Worm (Caenorhabditis elegans) whole organism, L4 larva: ENCODE results near the gene M04D8.5.

Experiments
- Y48G9A.11 ChIP-seq: fragments of 200-800 bp; sonication (Bioruptor generic); IDR thresholded peaks from 2 replicates; pipeline ENCODE4 v1.3.6; 2022; ENCODE audit warnings: missing genetic modification reagents, missing genetic modification characterization, missing compliant biosample characterization
- aly-2 ChIP-seq: sonication (generic microtip); optimal IDR thresholded peaks from 2 replicates; lab custom pipeline; 2018; ENCODE audit warnings: missing biosample characterization, missing genetic modification characterization
- ceh-82 ChIP-seq: sonication (generic microtip); optimal IDR thresholded peaks from 2 replicates; lab custom pipeline; 2017; ENCODE audit warnings: missing biosample characterization, missing genetic modification characterization
- dmd-9 ChIP-seq: fragments of 200-800 bp; sonication (Bioruptor generic); IDR thresholded peaks from 2 replicates; pipeline ENCODE4 v1.3.6; 2022; ENCODE audit warnings: missing genetic modification reagents, missing genetic modification characterization, missing compliant biosample characterization
- dpl-1 ChIP-seq: fragments of 150-350 bp; optimal IDR thresholded peaks from 2 replicates; lab custom pipeline; 2014; ENCODE audit warnings: missing biosample characterization, missing genetic modification reagents, missing genetic modification characterization
- dve-1 ChIP-seq: sonication (generic microtip); optimal IDR thresholded peaks from 2 replicates; lab custom pipeline; 2017; ENCODE audit warnings: antibody characterized with exemption, mild to moderate bottlenecking, missing genetic modification characterization, missing compliant biosample characterization; ENCODE audit not compliant: insufficient read depth
- lin-39 ChIP-seq: fragments of 150-350 bp; optimal IDR thresholded peaks from 2 replicates; lab custom pipeline; 2014; ENCODE audit warnings: missing biosample characterization, missing genetic modification reagents, missing genetic modification characterization
- mdl-1 ChIP-seq, 2 experiments: fragments of 150-350 bp in 1 of 2; sonication (generic microtip) in 1 of 2; optimal IDR thresholded peaks; 2 replicates each; lab custom pipeline; 2014 to 2017; ENCODE audit warnings: missing biosample characterization in 2 of 2, missing genetic modification characterization in 2 of 2

- TF ChIP-seq Y48G9A.11 (GFP tag; lab: Robert Waterston, UW), result no peak
- TF ChIP-seq dpl-1 (GFP tag; lab: Kevin White, UChicago), result no peak
- TF ChIP-seq lin-39 (tag; lab: Kevin White, UChicago), result no peak
- no peak for TF ChIP-seq dmd-9 (GFP tag; lab: Robert Waterston, UW)
- no peak for TF ChIP-seq mdl-1 (tag; optimal IDR thresholded peaks at IDR 0.05; lab: Kevin White, UChicago)
- no peak for TF ChIP-seq dve-1 (tag; lab: Kevin White, UChicago)
- no peak for TF ChIP-seq aly-2 (tag; lab: Kevin White, UChicago)
- TF ChIP-seq ceh-82 (tag; lab: Kevin White, UChicago), result no peak
Observed at ce11 chrIII:10025989-10026388, 7.1 kb downstream of the M04D8.5 start, which contains the start of gene ins-22.
